Worm (Caenorhabditis elegans) whole organism, L3 larva: Measurements from ENCODE around the gene C02E7.6.
A peak's percentile ranks its signal among the peaks of the same experiment; 100 is the strongest.

ENCODE experiments used
- aly-2 ChIP-seq: fragments of 150-350 bp; optimal IDR thresholded peaks from 2 replicates; lab custom pipeline; 2014; ENCODE audit warnings: missing biosample characterization, missing genetic modification characterization
- ama-1 ChIP-seq: fragments of 150-350 bp; optimal IDR thresholded peaks from 2 replicates; lab custom pipeline; 2018
- ceh-16 ChIP-seq: sonication (generic microtip); optimal IDR thresholded peaks from 2 replicates; lab custom pipeline; 2017; ENCODE audit warnings: missing biosample characterization, missing genetic modification characterization
- ceh-9 ChIP-seq: sonication (generic microtip); optimal IDR thresholded peaks from 2 replicates; lab custom pipeline; 2018; ENCODE audit warnings: missing biosample characterization, missing genetic modification characterization
- daf-12 ChIP-seq: fragments of 150-350 bp; optimal IDR thresholded peaks from 2 replicates; lab custom pipeline; 2014; ENCODE audit warnings: missing biosample characterization, missing genetic modification reagents, missing genetic modification characterization
- egl-27 ChIP-seq: sonication (generic microtip); optimal IDR thresholded peaks from 4 replicates; lab custom pipeline; 2017; ENCODE audit warnings: missing biosample characterization, missing genetic modification reagents, missing genetic modification characterization
- egl-5 ChIP-seq: fragments of 150-350 bp; optimal IDR thresholded peaks from 2 replicates; lab custom pipeline; 2017; ENCODE audit warnings: missing biosample characterization, missing genetic modification reagents, missing genetic modification characterization, inconsistent platforms
- elt-1 ChIP-seq: fragments of 150-350 bp; optimal IDR thresholded peaks from 2 replicates; lab custom pipeline; 2014; ENCODE audit warnings: missing biosample characterization, missing genetic modification characterization
- elt-2 ChIP-seq: sonication (generic microtip); optimal IDR thresholded peaks from 2 replicates; lab custom pipeline; 2016; ENCODE audit warnings: missing genetic modification reagents, mild to moderate bottlenecking, missing genetic modification characterization, missing compliant biosample characterization
- elt-3 ChIP-seq, 3 experiments: fragments of 150-350 bp in 1 of 3; sonication (generic microtip) in 2 of 3; optimal IDR thresholded peaks; 2 replicates in 2 of 3; 4 replicates in 1 of 3; lab custom pipeline; 2014 to 2017; ENCODE audit warnings: missing biosample characterization in 3 of 3, missing genetic modification characterization in 3 of 3
- fkh-10 ChIP-seq: sonication (generic microtip); optimal IDR thresholded peaks from 2 replicates; lab custom pipeline; 2017; ENCODE audit warnings: missing biosample characterization, missing genetic modification reagents, missing genetic modification characterization
- fkh-2 ChIP-seq: fragments of 150-350 bp; optimal IDR thresholded peaks from 2 replicates; lab custom pipeline; 2014; ENCODE audit warnings: missing biosample characterization, missing genetic modification reagents, missing genetic modification characterization
- fos-1 ChIP-seq: fragments of 150-350 bp; optimal IDR thresholded peaks from 2 replicates; lab custom pipeline; 2014; ENCODE audit warnings: missing biosample characterization, missing genetic modification characterization
- hmg-11 ChIP-seq: sonication (generic microtip); optimal IDR thresholded peaks from 2 replicates; lab custom pipeline; 2016; ENCODE audit warnings: missing genetic modification characterization, missing compliant biosample characterization
- jun-1 ChIP-seq: fragments of 150-350 bp; optimal IDR thresholded peaks from 2 replicates; lab custom pipeline; 2014; ENCODE audit warnings: missing biosample characterization, missing genetic modification reagents, missing genetic modification characterization
- lin-15B ChIP-seq: fragments of 150-350 bp; optimal IDR thresholded peaks from 2 replicates; lab custom pipeline; 2014; ENCODE audit warnings: missing biosample characterization, missing genetic modification characterization
- lin-39 ChIP-seq: fragments of 150-350 bp; optimal IDR thresholded peaks from 2 replicates; lab custom pipeline; 2018; ENCODE audit warnings: missing biosample characterization, missing genetic modification reagents, missing genetic modification characterization
- lsy-12 ChIP-seq: sonication (generic microtip); optimal IDR thresholded peaks from 2 replicates; lab custom pipeline; 2016; ENCODE audit warnings: mild to moderate bottlenecking, missing genetic modification characterization, missing compliant biosample characterization
- mdl-1 ChIP-seq: fragments of 150-350 bp; optimal IDR thresholded peaks from 2 replicates; lab custom pipeline; 2014; ENCODE audit warnings: missing biosample characterization, missing genetic modification characterization
- mml-1 ChIP-seq: fragments of 150-350 bp; sonication (generic microtip); optimal IDR thresholded peaks from 3 replicates; lab custom pipeline; 2014; ENCODE audit warnings: missing biosample characterization, missing genetic modification characterization
- nfya-1 ChIP-seq: sonication (generic microtip); optimal IDR thresholded peaks from 2 replicates; lab custom pipeline; 2017; ENCODE audit warnings: missing genetic modification characterization, mild to moderate bottlenecking, missing compliant biosample characterization, antibody characterized with exemption, moderate library complexity; ENCODE audit not compliant: insufficient read depth
- nhr-12 ChIP-seq: fragments of 150-350 bp; optimal IDR thresholded peaks from 2 replicates; lab custom pipeline; 2014; ENCODE audit warnings: missing biosample characterization, missing genetic modification characterization
- nhr-23 ChIP-seq: fragments of 150-350 bp; optimal IDR thresholded peaks from 2 replicates; lab custom pipeline; 2014; ENCODE audit warnings: missing biosample characterization, missing genetic modification reagents, missing genetic modification characterization
- nhr-237 ChIP-seq: fragments of 150-350 bp; optimal IDR thresholded peaks from 2 replicates; lab custom pipeline; 2014; ENCODE audit warnings: missing biosample characterization, missing genetic modification characterization
- nhr-25 ChIP-seq: sonication (generic microtip); optimal IDR thresholded peaks from 2 replicates; lab custom pipeline; 2017; ENCODE audit warnings: missing biosample characterization, missing genetic modification characterization
- nhr-28 ChIP-seq: fragments of 150-350 bp; optimal IDR thresholded peaks from 2 replicates; lab custom pipeline; 2014; ENCODE audit warnings: missing biosample characterization, missing genetic modification characterization
- nhr-43 ChIP-seq: sonication (generic microtip); optimal IDR thresholded peaks from 2 replicates; lab custom pipeline; 2016; ENCODE audit warnings: mild to moderate bottlenecking, missing genetic modification characterization, missing compliant biosample characterization; ENCODE audit not compliant: poor library complexity, severe bottlenecking
- nhr-67 ChIP-seq: fragments of 150-350 bp; optimal IDR thresholded peaks from 2 replicates; lab custom pipeline; 2014; ENCODE audit warnings: missing biosample characterization, missing genetic modification characterization
- nhr-76 ChIP-seq: fragments of 150-350 bp; sonication (generic microtip); optimal IDR thresholded peaks from 5 replicates; lab custom pipeline; 2014; ENCODE audit warnings: missing biosample characterization, missing genetic modification characterization
- nhr-77 ChIP-seq: fragments of 150-350 bp; optimal IDR thresholded peaks from 2 replicates; lab custom pipeline; 2014; ENCODE audit warnings: missing biosample characterization, missing genetic modification characterization
- pha-4 ChIP-seq: fragments of 150-350 bp; optimal IDR thresholded peaks from 2 replicates; lab custom pipeline; 2014; ENCODE audit warnings: missing biosample characterization, missing genetic modification reagents, missing genetic modification characterization
- pqm-1 ChIP-seq: fragments of 150-350 bp; optimal IDR thresholded peaks from 2 replicates; lab custom pipeline; 2017; ENCODE audit warnings: missing biosample characterization, missing genetic modification characterization, inconsistent platforms
- sea-2 ChIP-seq: fragments of 150-350 bp; sonication (generic microtip); optimal IDR thresholded peaks from 4 replicates; lab custom pipeline; 2014; ENCODE audit warnings: missing biosample characterization, missing genetic modification reagents, missing genetic modification characterization
- skn-1 ChIP-seq: fragments of 150-350 bp; optimal IDR thresholded peaks from 2 replicates; lab custom pipeline; 2014; ENCODE audit warnings: missing biosample characterization, missing genetic modification characterization
- snpc-4 ChIP-seq: fragments of 150-350 bp; optimal IDR thresholded peaks from 2 replicates; lab custom pipeline; 2014; ENCODE audit warnings: missing biosample characterization, missing genetic modification characterization
- tbx-2 ChIP-seq: sonication (generic microtip); optimal IDR thresholded peaks from 2 replicates; lab custom pipeline; 2016; ENCODE audit warnings: mild to moderate bottlenecking, missing genetic modification characterization, missing compliant biosample characterization
- unc-39 ChIP-seq: sonication (generic microtip); optimal IDR thresholded peaks from 4 replicates; lab custom pipeline; 2017; ENCODE audit warnings: missing biosample characterization, missing genetic modification characterization
- unc-62 ChIP-seq: fragments of 150-350 bp; sonication (generic microtip); optimal IDR thresholded peaks from 4 replicates; lab custom pipeline; 2014; ENCODE audit warnings: missing biosample characterization, missing genetic modification reagents, missing genetic modification characterization
- ztf-11 ChIP-seq: fragments of 150-350 bp; optimal IDR thresholded peaks from 2 replicates; lab custom pipeline; 2014; ENCODE audit warnings: missing biosample characterization, missing genetic modification characterization
- ztf-4 ChIP-seq: fragments of 150-350 bp; optimal IDR thresholded peaks from 2 replicates; lab custom pipeline; 2014; ENCODE audit warnings: missing biosample characterization, missing genetic modification characterization

The C02E7.6 gene

DNA sequence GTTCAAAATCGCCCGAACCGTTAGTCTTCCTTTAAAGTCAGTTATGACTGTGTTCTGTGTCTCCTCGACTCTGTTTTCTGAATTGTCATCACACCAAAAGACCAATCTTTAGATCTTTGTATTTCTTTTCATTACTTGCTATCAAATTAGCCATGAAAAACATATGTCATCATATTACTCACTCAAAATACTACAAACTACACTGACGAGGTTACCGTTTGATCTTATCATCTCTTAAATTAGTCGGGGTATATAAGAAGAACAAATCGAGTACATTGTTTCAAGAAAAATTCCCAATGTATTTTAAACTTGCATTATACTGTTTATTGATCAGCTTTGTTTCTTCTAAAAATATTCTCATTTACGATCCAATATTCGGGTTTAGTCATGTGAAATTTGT is 10.4 kb upstream of the C02E7.6 start, which contains the start of gene ugt-13:
Gene ugt-13 (plus strand): TSS at position 294 of the 400 bp plus-strand sequence.
- TF ChIP-seq elt-2 (tag; lab: Kevin White, UChicago): no peak
- TF ChIP-seq pqm-1 (tag; lab: Kevin White, UChicago): no peak
- no peak for TF ChIP-seq mml-1 (tag; lab: Kevin White, UChicago)
- TF ChIP-seq ztf-4 (tag; lab: Kevin White, UChicago): no peak
- TF ChIP-seq mdl-1: no peak
- TF ChIP-seq nhr-28: no peak
- TF ChIP-seq elt-1 (tag; lab: Kevin White, UChicago): peak; percentile 9
- TF ChIP-seq nhr-25 (tag; lab: Kevin White, UChicago): peak; percentile 58
- peak; percentile 49 for TF ChIP-seq nhr-43
- TF ChIP-seq ztf-11: no peak
- peak in 1 of 3 experiments; percentile 43 for TF ChIP-seq elt-3 (tag; optimal IDR thresholded peaks at IDR 0.05; lab: Kevin White, UChicago)
- TF ChIP-seq ceh-9: no peak
- peak; percentile 54 for TF ChIP-seq nhr-23 (tag; lab: Kevin White, UChicago)
- no peak for TF ChIP-seq ceh-16

- TF ChIP-seq elt-2 (tag; lab: Kevin White, UChicago): no peak
- peak; percentile 62 for TF ChIP-seq elt-1 (tag; lab: Kevin White, UChicago)
- no peak for TF ChIP-seq lsy-12
- TF ChIP-seq ztf-4 (tag; lab: Kevin White, UChicago): no peak
- no peak for TF ChIP-seq pqm-1 (tag; lab: Kevin White, UChicago)
- no peak for TF ChIP-seq elt-3 (tag; optimal IDR thresholded peaks at IDR 0.05; lab: Kevin White, UChicago)
- no peak for TF ChIP-seq tbx-2
- no peak for TF ChIP-seq aly-2 (tag; lab: Kevin White, UChicago)
- no peak for TF ChIP-seq fkh-2 (tag; lab: Kevin White, UChicago)
- TF ChIP-seq jun-1 (tag; lab: Kevin White, UChicago): no peak
- no peak for TF ChIP-seq egl-5 (tag; lab: Kevin White, UChicago)
- no peak for TF ChIP-seq nhr-237 (tag; lab: Kevin White, UChicago)
- TF ChIP-seq ceh-16: no peak
- no peak for TF ChIP-seq nhr-67 (tag; lab: Kevin White, UChicago)
- no peak for TF ChIP-seq unc-62 (GFP tag; lab: Kevin White, UChicago)
- TF ChIP-seq nhr-12: no peak
- peak; percentile 30 for TF ChIP-seq nhr-23 (tag; lab: Kevin White, UChicago)
- no peak for TF ChIP-seq unc-39 (tag; lab: Kevin White, UChicago)
- TF ChIP-seq snpc-4: no peak
- TF ChIP-seq skn-1 (tag; lab: Kevin White, UChicago): no peak
- no peak for TF ChIP-seq sea-2
- TF ChIP-seq hmg-11 (tag; lab: Kevin White, UChicago): no peak
- no peak for TF ChIP-seq nhr-76 (tag; lab: Kevin White, UChicago)
- TF ChIP-seq nhr-43: peak; percentile 77
- no peak for TF ChIP-seq pha-4 (tag; lab: Kevin White, UChicago)
- TF ChIP-seq nhr-77 (tag; lab: Kevin White, UChicago): no peak
- TF ChIP-seq ama-1 (lab: Kevin White, UChicago): no peak
Observed at ce11 chrV:4912313-4912712, 6.7 kb upstream of the C02E7.6 start, which contains the start of gene H23N18.5. TSS of gene H23N18.5 (minus strand) at chrV:4912381.

DNA sequence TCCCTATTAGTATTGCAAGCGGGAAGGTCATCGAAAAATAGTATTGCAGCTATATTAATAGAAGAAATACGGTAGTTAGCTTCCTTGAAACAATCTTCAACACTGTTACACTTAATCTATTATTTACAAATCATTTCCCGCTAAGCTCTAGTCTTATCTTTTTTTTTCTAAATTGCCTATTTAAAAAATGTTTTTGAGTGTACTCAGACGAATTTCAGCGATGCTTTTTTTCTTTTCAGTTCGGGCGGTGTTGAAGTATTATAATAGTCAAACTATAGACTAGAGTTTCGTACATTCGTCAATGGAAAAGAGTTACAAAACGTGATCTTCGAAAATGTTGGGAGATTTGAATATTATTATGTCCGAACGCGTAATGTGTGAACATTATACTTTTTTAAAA is 5.2 kb upstream of the C02E7.6 start:
- TF ChIP-seq aly-2 (tag; lab: Kevin White, UChicago) (no peak), nhr-77 (tag; lab: Kevin White, UChicago) (no peak), ceh-9 (no peak), lsy-12 (no peak), nhr-43 (no peak), lin-15B (tag; lab: Kevin White, UChicago) (no peak), fkh-10 (GFP tag; lab: Kevin White, UChicago) (no peak), lin-39 (tag; lab: Kevin White, UChicago) (no peak), egl-27 (tag; lab: Kevin White, UChicago) (no peak), daf-12 (tag; lab: Kevin White, UChicago) (no peak), tbx-2 (no peak), nfya-1 (no peak), pha-4 (tag; lab: Kevin White, UChicago) (no peak), fkh-2 (tag; lab: Kevin White, UChicago) (no peak), jun-1 (tag; lab: Kevin White, UChicago) (no peak), fos-1 (tag; lab: Kevin White, UChicago) (no peak)
- TF ChIP-seq, all 47 proteins: peak for 0
